Fruit fly (Drosophila melanogaster) Kc167 (cell line): ENCODE measurements around the gene zfh1.

Source experiments
- Myc ChIP-seq: fragments of >200 bp; optimal IDR thresholded peaks from 2 replicates; lab custom pipeline; 2017; ENCODE audit warnings: missing external identifiers
- Sin3A ChIP-seq: fragments of >200 bp; optimal IDR thresholded peaks from 2 replicates; lab custom pipeline; 2018; ENCODE audit warnings: missing external identifiers
- h ChIP-seq: fragments of >200 bp; optimal IDR thresholded peaks from 3 replicates; lab custom pipeline; 2018; ENCODE audit warnings: missing external identifiers
- insv ChIP-seq: fragments of >200 bp; optimal IDR thresholded peaks from 3 replicates; lab custom pipeline; 2018; ENCODE audit warnings: missing external identifiers
- psq ChIP-seq: fragments of >200 bp; optimal IDR thresholded peaks from 2 replicates; lab custom pipeline; 2017; ENCODE audit warnings: missing external identifiers
- ttk ChIP-seq: sonication (Bioruptor generic); optimal IDR thresholded peaks from 2 replicates; lab custom pipeline; 2017; ENCODE audit warnings: missing external identifiers

The zfh1 gene

dm6 chr3R:30770069-30770633, 4.4 kb downstream of the zfh1 start:
- no peak for TF ChIP-seq Myc (lab: Kevin White, UChicago)
- no peak for TF ChIP-seq ttk (lab: Kevin White, UChicago)
- no peak for TF ChIP-seq h (lab: Kevin White, UChicago)
- no peak for TF ChIP-seq psq
- TF ChIP-seq insv, result no peak
- no peak for TF ChIP-seq Sin3A (lab: Kevin White, UChicago)

- no peak for TF ChIP-seq h (lab: Kevin White, UChicago)
- no peak for TF ChIP-seq ttk (lab: Kevin White, UChicago)
- no peak for TF ChIP-seq Myc (lab: Kevin White, UChicago)
- no peak for TF ChIP-seq psq
- no peak for TF ChIP-seq Sin3A (lab: Kevin White, UChicago)
- TF ChIP-seq insv, result no peak
Measured at dm6 chr3R:30770709-30771108, 5.0 kb downstream of the zfh1 start.

- TF ChIP-seq Sin3A (lab: Kevin White, UChicago) (no peak), Myc (lab: Kevin White, UChicago) (no peak), h (lab: Kevin White, UChicago) (no peak), psq (no peak), insv (no peak), ttk (lab: Kevin White, UChicago) (no peak)
Measured at dm6 chr3R:30772779-30773546, 7.2 kb downstream of the zfh1 start.

- TF ChIP-seq h (lab: Kevin White, UChicago) (no peak), insv (no peak), ttk (lab: Kevin White, UChicago) (no peak), psq (no peak), Myc (lab: Kevin White, UChicago) (no peak), Sin3A (lab: Kevin White, UChicago) (no peak)
Measured at dm6 chr3R:30775249-30775648, 9.5 kb downstream of the zfh1 start.

- TF ChIP-seq ttk (lab: Kevin White, UChicago) (no peak), Sin3A (lab: Kevin White, UChicago) (no peak), h (lab: Kevin White, UChicago) (no peak), insv (no peak), psq (no peak), Myc (lab: Kevin White, UChicago) (no peak)
Measured at dm6 chr3R:30775933-30776332, 10.2 kb downstream of the zfh1 start.

- TF ChIP-seq Sin3A (lab: Kevin White, UChicago) (no peak), h (lab: Kevin White, UChicago) (no peak), psq (no peak), ttk (lab: Kevin White, UChicago) (no peak), insv (no peak), Myc (lab: Kevin White, UChicago) (no peak)
Measured at dm6 chr3R:30779257-30779656, 13.5 kb downstream of the zfh1 start.

- TF ChIP-seq psq (no peak), Myc (lab: Kevin White, UChicago) (no peak), insv (no peak), h (lab: Kevin White, UChicago) (no peak), Sin3A (lab: Kevin White, UChicago) (no peak), ttk (lab: Kevin White, UChicago) (no peak)
Measured at dm6 chr3R:30780451-30780850, 14.7 kb downstream of the zfh1 start.

dm6 chr3R:30781116-30781515, 15.4 kb downstream of the zfh1 start:
- TF ChIP-seq insv, result no peak
- TF ChIP-seq h (lab: Kevin White, UChicago), result no peak
- no peak for TF ChIP-seq psq
- no peak for TF ChIP-seq Sin3A (lab: Kevin White, UChicago)
- no peak for TF ChIP-seq Myc (lab: Kevin White, UChicago)
- no peak for TF ChIP-seq ttk (lab: Kevin White, UChicago)

dm6 chr3R:30781661-30782120, 16.0 kb downstream of the zfh1 start:
- TF ChIP-seq psq, result no peak
- TF ChIP-seq Myc (lab: Kevin White, UChicago), result no peak
- TF ChIP-seq h (lab: Kevin White, UChicago), result no peak
- TF ChIP-seq ttk (lab: Kevin White, UChicago), result no peak
- TF ChIP-seq insv, result no peak
- no peak for TF ChIP-seq Sin3A (lab: Kevin White, UChicago)

dm6 chr3R:30782553-30782952, 16.8 kb downstream of the zfh1 start:
- TF ChIP-seq ttk (lab: Kevin White, UChicago) (no peak), h (lab: Kevin White, UChicago) (no peak), Myc (lab: Kevin White, UChicago) (no peak)

dm6 chr3R:30789363-30789762, 23.6 kb downstream of the zfh1 start:
- TF ChIP-seq insv, result no peak

- no peak for TF ChIP-seq psq
- TF ChIP-seq h (lab: Kevin White, UChicago), result no peak
- TF ChIP-seq Myc (lab: Kevin White, UChicago), result no peak
- TF ChIP-seq insv, result no peak
- TF ChIP-seq Sin3A (lab: Kevin White, UChicago), result no peak
- TF ChIP-seq ttk (lab: Kevin White, UChicago), result no peak
Measured at dm6 chr3R:30792959-30793358, 27.2 kb downstream of the zfh1 start.
